Fruit fly (Drosophila melanogaster) whole organism, embryonic: ENCODE measurements around the gene CG18748.

ENCODE experiments used
- Bteb2 ChIP-seq: fragments of 200-800 bp; sonication (Bioruptor generic); optimal IDR thresholded peaks from 2 replicates; lab custom pipeline; 2016; ENCODE audit warnings: missing biosample characterization, missing genetic modification characterization
- C15 ChIP-seq: fragments of 200-800 bp; sonication (Bioruptor generic); IDR thresholded peaks from 3 replicates; pipeline ENCODE4 v1.3.6; 2022; ENCODE audit warnings: missing biosample characterization, missing genetic modification characterization
- CG10431 ChIP-seq: fragments of 200-800 bp; sonication (Bioruptor generic); optimal IDR thresholded peaks from 3 replicates; lab custom pipeline; 2018; ENCODE audit warnings: missing biosample characterization, mild to moderate bottlenecking, missing genetic modification characterization
- CG10543 ChIP-seq: fragments of 200-800 bp; sonication (Bioruptor generic); optimal IDR thresholded peaks from 3 replicates; lab custom pipeline; 2017; ENCODE audit warnings: missing biosample characterization, mild to moderate bottlenecking, missing genetic modification characterization, moderate library complexity
- CG13123 ChIP-seq: fragments of 200-800 bp; sonication (Bioruptor generic); optimal IDR thresholded peaks from 2 replicates; lab custom pipeline; 2016; ENCODE audit warnings: missing biosample characterization, missing genetic modification characterization
- CG15514 ChIP-seq: fragments of 200-800 bp; sonication (Bioruptor generic); optimal IDR thresholded peaks from 3 replicates; lab custom pipeline; 2017; ENCODE audit warnings: missing biosample characterization, missing genetic modification characterization, mild to moderate bottlenecking, moderate library complexity, missing genetic modification reagents
- CG16815 ChIP-seq: fragments of 200-800 bp; sonication (Bioruptor generic); optimal IDR thresholded peaks from 3 replicates; lab custom pipeline; 2017; ENCODE audit warnings: missing biosample characterization, mild to moderate bottlenecking, missing genetic modification characterization
- CG17568 ChIP-seq: fragments of 200-800 bp; sonication (Bioruptor generic); optimal IDR thresholded peaks from 2 replicates; lab custom pipeline; 2018; ENCODE audit warnings: missing biosample characterization, mild to moderate bottlenecking, missing genetic modification characterization, moderate library complexity
- CG17912 ChIP-seq: fragments of 200-800 bp; sonication (Bioruptor generic); optimal IDR thresholded peaks from 2 replicates; lab custom pipeline; 2018; ENCODE audit warnings: missing biosample characterization, mild to moderate bottlenecking, missing genetic modification characterization
- CG2199 ChIP-seq: fragments of 200-800 bp; sonication (Bioruptor generic); IDR thresholded peaks from 3 replicates; pipeline ENCODE4 v1.3.6; 2022; ENCODE audit warnings: missing biosample characterization, missing genetic modification characterization
- CG31224 ChIP-seq: fragments of 200-800 bp; sonication (Bioruptor generic); IDR thresholded peaks from 2 replicates; pipeline ENCODE4 v1.3.6; 2022; ENCODE audit warnings: missing biosample characterization, missing genetic modification characterization
- CG31365 ChIP-seq: fragments of 200-800 bp; sonication (Bioruptor generic); optimal IDR thresholded peaks from 2 replicates; lab custom pipeline; 2018; ENCODE audit warnings: missing biosample characterization, mild to moderate bottlenecking, missing genetic modification characterization
- CG34376 ChIP-seq: fragments of 200-800 bp; sonication (Bioruptor generic); optimal IDR thresholded peaks from 2 replicates; lab custom pipeline; 2018; ENCODE audit warnings: missing biosample characterization, mild to moderate bottlenecking, missing genetic modification characterization
- CG4404 ChIP-seq: fragments of 200-800 bp; sonication (Bioruptor generic); IDR thresholded peaks from 2 replicates; pipeline ENCODE4 v1.3.6; 2022; ENCODE audit warnings: missing biosample characterization, missing genetic modification characterization
- CG6654 ChIP-seq: fragments of 200-800 bp; sonication (Bioruptor generic); optimal IDR thresholded peaks from 2 replicates; lab custom pipeline; 2017; ENCODE audit warnings: missing biosample characterization, mild to moderate bottlenecking, missing genetic modification characterization
- CG7963 ChIP-seq: fragments of 200-800 bp; sonication (Bioruptor generic); IDR thresholded peaks from 3 replicates; pipeline ENCODE4 v1.3.6; 2022; ENCODE audit warnings: missing biosample characterization, missing genetic modification characterization; ENCODE audit not compliant: partially characterized antibody
- CG7987 ChIP-seq: fragments of 200-800 bp; sonication (Bioruptor generic); optimal IDR thresholded peaks from 2 replicates; lab custom pipeline; 2018; ENCODE audit warnings: missing biosample characterization, mild to moderate bottlenecking, missing genetic modification characterization, moderate library complexity
- CG9609 ChIP-seq: fragments of 200-800 bp; sonication (Bioruptor generic); optimal IDR thresholded peaks from 3 replicates; lab custom pipeline; 2016; ENCODE audit warnings: missing biosample characterization, missing genetic modification characterization
- CG9727 ChIP-seq: fragments of 200-800 bp; sonication (Bioruptor generic); optimal IDR thresholded peaks from 3 replicates; lab custom pipeline; 2017; ENCODE audit warnings: missing biosample characterization, mild to moderate bottlenecking, missing genetic modification characterization
- Dad ChIP-seq: fragments of 200-800 bp; sonication (Bioruptor generic); optimal IDR thresholded peaks from 3 replicates; lab custom pipeline; 2016; ENCODE audit warnings: missing biosample characterization, missing genetic modification characterization
- Deaf1 ChIP-seq: fragments of 200-800 bp; optimal IDR thresholded peaks from 3 replicates; lab custom pipeline; 2019; ENCODE audit warnings: missing biosample characterization, mild to moderate bottlenecking, missing genetic modification characterization, moderate library complexity
- GATAe ChIP-seq: fragments of 200-800 bp; sonication (Bioruptor generic); conservative IDR thresholded peaks from 2 replicates; pipeline ENCODE4 v1.3.6; 2022; ENCODE audit warnings: missing biosample characterization, missing genetic modification characterization
- Gsc ChIP-seq: fragments of 200-800 bp; sonication (Bioruptor generic); IDR thresholded peaks from 2 replicates; pipeline ENCODE4 v1.3.6; 2022; ENCODE audit warnings: missing biosample characterization, missing genetic modification characterization
- Jarid2 ChIP-seq: fragments of 200-800 bp; sonication (Bioruptor generic); optimal IDR thresholded peaks from 3 replicates; lab custom pipeline; 2017; ENCODE audit warnings: mild to moderate bottlenecking, missing biosample characterization, missing genetic modification reagents, missing genetic modification characterization
- Nf-YC ChIP-seq: fragments of 200-800 bp; optimal IDR thresholded peaks from 3 replicates; lab custom pipeline; 2019; ENCODE audit warnings: missing biosample characterization, mild to moderate bottlenecking, missing genetic modification characterization, moderate library complexity
- Pdp1 ChIP-seq, 2 experiments: fragments of 200-800 bp; sonication (Bioruptor generic); optimal IDR thresholded peaks; 3 replicates each; lab custom pipeline; 2016; ENCODE audit warnings: missing biosample characterization in 2 of 2, missing genetic modification characterization in 2 of 2, mild to moderate bottlenecking in 1 of 2, moderate library complexity in 1 of 2
- Poxn ChIP-seq: fragments of 200-800 bp; sonication (Bioruptor generic); IDR thresholded peaks from 2 replicates; pipeline ENCODE4 v1.3.6; 2022; ENCODE audit warnings: missing biosample characterization, missing genetic modification characterization
- chif ChIP-seq, 2 experiments: fragments of 200-800 bp; sonication (Bioruptor generic); optimal IDR thresholded peaks; 3 replicates each; lab custom pipeline; 2016; ENCODE audit warnings: missing biosample characterization in 2 of 2, missing genetic modification characterization in 2 of 2
- chinmo ChIP-seq: fragments of 200-800 bp; sonication (Bioruptor generic); IDR thresholded peaks from 4 replicates; pipeline ENCODE4 v1.3.6; 2022; ENCODE audit warnings: missing biosample characterization, missing genetic modification characterization; ENCODE audit not compliant: partially characterized antibody
- crp ChIP-seq, 2 experiments: fragments of 200-800 bp; sonication (Bioruptor generic); optimal IDR thresholded peaks; 2 replicates in 1 of 2; 3 replicates in 1 of 2; lab custom pipeline; 2017; ENCODE audit warnings: missing biosample characterization in 2 of 2, missing genetic modification characterization in 2 of 2, mild to moderate bottlenecking in 1 of 2, moderate library complexity in 1 of 2
- dpn ChIP-seq, 2 experiments: fragments of 200-800 bp; sonication (Bioruptor generic); optimal IDR thresholded peaks; 3 replicates each; lab custom pipeline; 2016; ENCODE audit warnings: missing biosample characterization in 2 of 2, missing genetic modification characterization in 2 of 2
- dysf ChIP-seq: fragments of 200-800 bp; sonication (Bioruptor generic); IDR thresholded peaks from 3 replicates; pipeline ENCODE4 v1.3.6; 2022; ENCODE audit warnings: missing biosample characterization, missing genetic modification characterization
- ems ChIP-seq: fragments of 200-800 bp; sonication (Bioruptor generic); optimal IDR thresholded peaks from 3 replicates; lab custom pipeline; 2016; ENCODE audit warnings: missing biosample characterization, missing genetic modification characterization
- exex ChIP-seq: fragments of 200-800 bp; sonication (Bioruptor generic); optimal IDR thresholded peaks from 4 replicates; lab custom pipeline; 2018; ENCODE audit warnings: missing biosample characterization, mild to moderate bottlenecking, missing genetic modification characterization, moderate library complexity
- fd64A ChIP-seq: fragments of 200-800 bp; sonication (Bioruptor generic); optimal IDR thresholded peaks from 3 replicates; lab custom pipeline; 2018; ENCODE audit warnings: missing biosample characterization, mild to moderate bottlenecking, missing genetic modification characterization
- fd96Cb ChIP-seq: fragments of 200-800 bp; sonication (Bioruptor generic); optimal IDR thresholded peaks from 2 replicates; lab custom pipeline; 2018; ENCODE audit warnings: missing biosample characterization, mild to moderate bottlenecking, missing genetic modification characterization, moderate library complexity
- fru ChIP-seq: fragments of >200 bp; optimal IDR thresholded peaks from 2 replicates; lab custom pipeline; 2017
- grn ChIP-seq: fragments of 200-800 bp; sonication (Bioruptor generic); optimal IDR thresholded peaks from 3 replicates; lab custom pipeline; 2017; ENCODE audit warnings: missing biosample characterization, missing genetic modification characterization
- ken ChIP-seq: fragments of 200-800 bp; sonication (Bioruptor generic); IDR thresholded peaks from 3 replicates; pipeline ENCODE4 v1.3.6; 2022; ENCODE audit warnings: missing biosample characterization, missing genetic modification characterization
- klu ChIP-seq: fragments of 200-800 bp; sonication (Bioruptor generic); IDR thresholded peaks from 2 replicates; pipeline ENCODE4 v1.3.6; 2022; ENCODE audit warnings: missing biosample characterization, missing genetic modification characterization
- lab ChIP-seq: fragments of 200-800 bp; sonication (Bioruptor generic); optimal IDR thresholded peaks from 3 replicates; lab custom pipeline; 2017; ENCODE audit warnings: missing biosample characterization, missing genetic modification characterization, mild to moderate bottlenecking, moderate library complexity, missing genetic modification reagents
- mirr ChIP-seq: fragments of 200-800 bp; sonication (Bioruptor generic); optimal IDR thresholded peaks from 3 replicates; lab custom pipeline; 2018; ENCODE audit warnings: missing biosample characterization, mild to moderate bottlenecking, missing genetic modification characterization
- nerfin-2 ChIP-seq: fragments of 200-800 bp; sonication (Bioruptor generic); IDR thresholded peaks from 2 replicates; pipeline ENCODE4 v1.3.6; 2022; ENCODE audit warnings: missing biosample characterization, missing genetic modification characterization; ENCODE audit not compliant: partially characterized antibody
- pfk ChIP-seq: fragments of 200-800 bp; sonication (Bioruptor generic); optimal IDR thresholded peaks from 2 replicates; lab custom pipeline; 2018; ENCODE audit warnings: missing biosample characterization, mild to moderate bottlenecking, missing genetic modification characterization, moderate library complexity
- run ChIP-seq: fragments of 200-800 bp; sonication (Bioruptor generic); optimal IDR thresholded peaks from 3 replicates; lab custom pipeline; 2018; ENCODE audit warnings: missing biosample characterization, mild to moderate bottlenecking, missing genetic modification characterization
- sd ChIP-seq: fragments of 200-800 bp; sonication (Bioruptor generic); optimal IDR thresholded peaks from 3 replicates; lab custom pipeline; 2018; ENCODE audit warnings: missing biosample characterization, mild to moderate bottlenecking, missing genetic modification characterization, moderate library complexity
- sug ChIP-seq: fragments of 200-800 bp; optimal IDR thresholded peaks from 2 replicates; lab custom pipeline; 2019; ENCODE audit warnings: missing biosample characterization, mild to moderate bottlenecking, missing genetic modification characterization, moderate library complexity
- zf30C ChIP-seq: fragments of 200-800 bp; sonication (Bioruptor generic); optimal IDR thresholded peaks from 3 replicates; lab custom pipeline; 2018; ENCODE audit warnings: missing biosample characterization, mild to moderate bottlenecking, missing genetic modification characterization

Gene CG18748

DNA sequence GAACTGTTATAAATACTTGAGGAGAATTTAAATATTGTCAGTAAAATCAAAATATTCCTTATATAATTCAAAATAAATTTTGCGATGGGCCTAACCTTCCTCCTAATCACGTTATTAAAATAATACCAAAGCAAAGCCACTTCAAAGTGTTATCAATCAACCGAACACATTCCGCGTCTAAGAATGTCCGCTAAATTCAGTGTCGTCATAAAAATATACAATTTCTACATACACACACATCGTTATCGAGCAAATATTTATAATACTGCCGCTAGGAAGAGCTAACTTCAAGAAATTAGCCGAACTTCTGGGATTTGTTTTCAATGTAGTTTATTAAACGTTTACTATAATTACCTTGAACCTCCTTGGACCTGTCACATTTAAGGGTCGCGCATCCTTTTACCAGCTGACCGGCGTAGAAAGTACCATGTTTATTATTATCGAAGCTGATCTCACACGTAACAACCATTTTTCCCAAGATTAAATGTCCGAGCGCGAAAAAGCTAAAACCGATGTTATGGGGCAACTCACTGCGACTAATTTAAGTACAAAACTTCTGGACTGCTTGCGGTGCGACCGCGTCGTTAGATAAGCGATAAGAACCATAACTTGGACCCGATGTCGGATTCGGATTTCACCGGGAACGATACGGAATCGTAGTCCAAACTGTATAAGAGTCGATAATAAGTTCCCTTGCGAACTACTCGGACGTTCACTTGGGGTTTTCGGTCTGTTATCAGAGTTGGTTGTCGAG is 4.6 kb downstream of the CG18748 start, which contains the start of gene CG18747:
Gene CG18747, minus strand, starts transcription at position 514 of the 754 bp plus-strand sequence.
- TF ChIP-seq fd64A (GFP tag; lab: Kevin White, UChicago) (no peak), dpn (GFP tag; optimal IDR thresholded peaks at IDR 0.05; lab: Kevin White, UChicago) (no peak), Pdp1 (GFP tag; optimal IDR thresholded peaks at IDR 0.05; lab: Kevin White, UChicago) (peak in 1 of 2 experiments; percentile 58), ems (no peak), sd (tag; lab: Kevin White, UChicago) (peak; percentile 94), lab (GFP tag; lab: Kevin White, UChicago) (peak; percentile 5), CG17568 (no peak), GATAe (GFP tag; lab: Robert Waterston, UW) (peak; percentile 35), klu (GFP tag; lab: Robert Waterston, UW) (no peak), CG34376 (GFP tag; lab: Kevin White, UChicago) (peak; percentile 4), CG10431 (GFP tag; lab: Kevin White, UChicago) (no peak), CG6654 (GFP tag; lab: Kevin White, UChicago) (no peak), nerfin-2 (GFP tag; lab: Robert Waterston, UW) (no peak), CG13123 (GFP tag; lab: Kevin White, UChicago) (no peak), CG17912 (GFP tag; lab: Kevin White, UChicago) (no peak), CG15514 (GFP tag; lab: Kevin White, UChicago) (peak; percentile 92), crp (GFP tag; optimal IDR thresholded peaks at IDR 0.05; lab: Kevin White, UChicago) (no peak), Gsc (GFP tag; lab: Robert Waterston, UW) (no peak), CG7963 (GFP tag; lab: Robert Waterston, UW) (no peak), sug (tag; lab: Kevin White, UChicago) (peak; percentile 46), chif (GFP tag; optimal IDR thresholded peaks at IDR 0.05; lab: Kevin White, UChicago) (no peak), Poxn (GFP tag; lab: Robert Waterston, UW) (no peak), run (no peak), Deaf1 (tag; lab: Kevin White, UChicago) (peak; percentile 90), zf30C (GFP tag; lab: Kevin White, UChicago) (no peak), fd96Cb (tag; lab: Kevin White, UChicago) (no peak), Bteb2 (GFP tag; lab: Kevin White, UChicago) (no peak), CG10543 (peak; percentile 39), Nf-YC (tag; lab: Kevin White, UChicago) (no peak), pfk (GFP tag; lab: Kevin White, UChicago) (peak; percentile 63), CG4404 (no peak), CG2199 (GFP tag; lab: Robert Waterston, UW) (no peak), Dad (GFP tag; lab: Kevin White, UChicago) (no peak), dysf (GFP tag; lab: Robert Waterston, UW) (no peak), CG16815 (GFP tag; lab: Kevin White, UChicago) (no peak), exex (tag; lab: Kevin White, UChicago) (peak; percentile 44), chinmo (GFP tag; lab: Robert Waterston, UW) (0 out of 4 replicates have a peak, but pooled peaks have one; percentile 25), ken (GFP tag; lab: Robert Waterston, UW) (no peak), C15 (GFP tag; lab: Robert Waterston, UW) (no peak), mirr (GFP tag; lab: Kevin White, UChicago) (peak; percentile 22), grn (GFP tag; lab: Kevin White, UChicago) (peak; percentile 70), CG9727 (GFP tag; lab: Kevin White, UChicago) (no peak), CG31365 (peak; percentile 75), CG7987 (GFP tag; lab: Kevin White, UChicago) (no peak), fru (lab: Kevin White, UChicago) (no peak), CG31224 (GFP tag; lab: Robert Waterston, UW) (no peak), CG9609 (GFP tag; lab: Kevin White, UChicago) (no peak), Jarid2 (GFP tag; lab: Kevin White, UChicago) (peak; percentile 37)
